Fruit fly (Drosophila melanogaster) whole organism, adult: Measurements from ENCODE around the gene pim.
A peak's percentile ranks its signal among the peaks of the same experiment; 100 is the strongest.

Experiments
- CG11617 ChIP-seq: fragments of 200-800 bp; sonication (Bioruptor generic); optimal IDR thresholded peaks from 2 replicates; lab custom pipeline; 2017; ENCODE audit warnings: mild to moderate bottlenecking, missing biosample characterization, missing genetic modification reagents, missing genetic modification characterization
- CG12768 ChIP-seq: fragments of 200-800 bp; sonication (Bioruptor generic); optimal IDR thresholded peaks from 2 replicates; lab custom pipeline; 2017; ENCODE audit warnings: missing biosample characterization, missing genetic modification characterization, mild to moderate bottlenecking, moderate library complexity, missing genetic modification reagents
- CG14711 ChIP-seq: fragments of 200-800 bp; sonication (Bioruptor generic); optimal IDR thresholded peaks from 2 replicates; lab custom pipeline; 2018; ENCODE audit warnings: missing biosample characterization, mild to moderate bottlenecking, missing genetic modification characterization, moderate library complexity
- CG1620 ChIP-seq: fragments of 200-800 bp; sonication (Bioruptor generic); optimal IDR thresholded peaks from 2 replicates; lab custom pipeline; 2016; ENCODE audit warnings: missing biosample characterization, missing genetic modification characterization
- CG33017 ChIP-seq: fragments of 200-800 bp; sonication (Bioruptor generic); optimal IDR thresholded peaks from 2 replicates; lab custom pipeline; 2018; ENCODE audit warnings: missing biosample characterization, mild to moderate bottlenecking, missing genetic modification characterization, moderate library complexity
- CG5204 ChIP-seq: fragments of 200-800 bp; sonication (Bioruptor generic); optimal IDR thresholded peaks from 2 replicates; lab custom pipeline; 2016; ENCODE audit warnings: missing biosample characterization, missing genetic modification characterization
- CG7045 ChIP-seq: fragments of 200-800 bp; sonication (Bioruptor generic); optimal IDR thresholded peaks from 2 replicates; lab custom pipeline; 2017; ENCODE audit warnings: missing biosample characterization, mild to moderate bottlenecking, missing genetic modification characterization
- CG7101 ChIP-seq: fragments of 200-800 bp; sonication (Bioruptor generic); optimal IDR thresholded peaks from 2 replicates; lab custom pipeline; 2018; ENCODE audit warnings: missing biosample characterization, mild to moderate bottlenecking, missing genetic modification characterization, moderate library complexity
- Clk ChIP-seq: fragments of 200-800 bp; sonication (Bioruptor generic); optimal IDR thresholded peaks from 2 replicates; lab custom pipeline; 2017; ENCODE audit warnings: missing biosample characterization, missing genetic modification characterization
- Crg-1 ChIP-seq: fragments of 200-800 bp; sonication (Bioruptor generic); optimal IDR thresholded peaks from 2 replicates; lab custom pipeline; 2016; ENCODE audit warnings: missing biosample characterization, missing genetic modification characterization
- Hr96 ChIP-seq: fragments of 200-800 bp; sonication (Bioruptor generic); optimal IDR thresholded peaks from 2 replicates; lab custom pipeline; 2016; ENCODE audit warnings: missing biosample characterization, missing genetic modification characterization
- Mnt ChIP-seq: fragments of 200-800 bp; sonication (Bioruptor generic); optimal IDR thresholded peaks from 2 replicates; lab custom pipeline; 2016; ENCODE audit warnings: missing biosample characterization, mild to moderate bottlenecking, missing genetic modification characterization
- bab1 ChIP-seq: fragments of 200-800 bp; sonication (Bioruptor generic); optimal IDR thresholded peaks from 3 replicates; lab custom pipeline; 2019; ENCODE audit warnings: missing biosample characterization, mild to moderate bottlenecking, missing genetic modification characterization, moderate library complexity
- cic ChIP-seq: fragments of 200-800 bp; sonication (Bioruptor generic); optimal IDR thresholded peaks from 2 replicates; lab custom pipeline; 2017; ENCODE audit warnings: missing biosample characterization, mild to moderate bottlenecking, missing genetic modification characterization, moderate library complexity
- cnc ChIP-seq, 2 experiments: fragments of >200 bp; optimal IDR thresholded peaks; 2 replicates each; lab custom pipeline; 2017
- kay ChIP-seq: fragments of 200-800 bp; sonication (Bioruptor generic); peaks from one replicate; lab custom pipeline; 2016; ENCODE audit warnings: missing biosample characterization, missing genetic modification characterization, borderline replicate concordance
- ovo ChIP-seq: fragments of 200-800 bp; sonication (Bioruptor generic); optimal IDR thresholded peaks from 2 replicates; lab custom pipeline; 2016; ENCODE audit warnings: missing biosample characterization, missing genetic modification characterization
- pad ChIP-seq: fragments of 200-800 bp; sonication (Bioruptor generic); optimal IDR thresholded peaks from 3 replicates; lab custom pipeline; 2017; ENCODE audit warnings: missing biosample characterization, missing genetic modification characterization, mild to moderate bottlenecking, moderate library complexity, missing genetic modification reagents
- tj ChIP-seq: fragments of 200-800 bp; sonication (Bioruptor generic); optimal IDR thresholded peaks from 3 replicates; lab custom pipeline; 2017; ENCODE audit warnings: missing biosample characterization, mild to moderate bottlenecking, missing genetic modification characterization, moderate library complexity
- toe ChIP-seq: fragments of 200-800 bp; sonication (Bioruptor generic); optimal IDR thresholded peaks from 2 replicates; lab custom pipeline; 2016; ENCODE audit warnings: missing biosample characterization, missing genetic modification characterization

The pim gene

DNA sequence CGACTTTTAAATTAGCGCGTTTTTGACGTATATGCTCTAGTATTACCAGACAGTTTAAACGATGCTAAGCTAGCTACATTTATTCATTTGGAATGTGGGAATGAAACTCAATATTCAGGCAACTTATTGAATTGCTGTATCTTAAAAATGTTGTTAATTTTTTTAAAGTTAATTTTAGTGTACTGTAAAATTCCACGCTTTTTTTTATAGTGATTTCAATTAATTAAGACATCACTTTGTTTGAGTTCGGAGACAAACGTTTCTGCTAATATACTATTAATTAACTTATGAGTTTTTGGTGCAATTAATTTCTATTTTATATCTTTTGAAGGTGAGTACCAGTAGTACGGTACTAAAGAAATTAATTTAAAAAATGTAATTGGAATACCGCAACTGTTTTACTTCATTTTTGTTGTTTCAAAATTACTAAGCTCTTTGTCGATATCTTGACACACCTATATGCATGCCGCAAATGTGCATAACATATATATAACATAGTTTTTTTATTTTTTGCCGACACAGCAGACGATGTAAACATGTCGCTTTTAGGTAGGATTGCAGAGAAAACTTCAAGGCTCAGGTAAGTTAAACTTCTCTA lies 23.5 kb downstream of the pim start, which contains the start of the genes Cdk1 and mRpS7:
Gene Cdk1 (minus strand): TSS at position 55 of the 598 bp plus-strand sequence.
Gene mRpS7 (plus strand): TSS at position 455 of the 598 bp plus-strand sequence.
- TF ChIP-seq cic (GFP tag; lab: Kevin White, UChicago) (no peak), ovo (GFP tag; lab: Kevin White, UChicago) (no peak), CG11617 (GFP tag; lab: Kevin White, UChicago) (peak; percentile 74), cnc (optimal IDR thresholded peaks at IDR 0.05; lab: Kevin White, UChicago) (no peak), CG5204 (GFP tag; lab: Kevin White, UChicago) (no peak), CG1620 (peak; percentile 40), kay (GFP tag; lab: Kevin White, UChicago) (peak; percentile 82), tj (GFP tag; lab: Kevin White, UChicago) (peak; percentile 40), Mnt (peak; percentile 34), CG7101 (tag; lab: Kevin White, UChicago) (peak; percentile 64), CG33017 (tag; lab: Kevin White, UChicago) (peak; percentile 52), pad (GFP tag; lab: Kevin White, UChicago) (peak; percentile 37), bab1 (GFP tag; lab: Kevin White, UChicago) (peak; percentile 9), Crg-1 (GFP tag; lab: Kevin White, UChicago) (peak; percentile 21), toe (GFP tag; lab: Kevin White, UChicago) (no peak), Clk (peak; percentile 36), Hr96 (GFP tag; lab: Kevin White, UChicago) (no peak), CG7045 (peak; percentile 74), CG12768 (GFP tag; lab: Kevin White, UChicago) (peak; percentile 62), CG14711 (tag; lab: Kevin White, UChicago) (peak; percentile 59)

dm6 chr2L:10386824-10387223 lies 24.0 kb downstream of the pim start:
- no peak for TF ChIP-seq pad (GFP tag; lab: Kevin White, UChicago)
- no peak for TF ChIP-seq Clk
- TF ChIP-seq CG14711 (tag; lab: Kevin White, UChicago): no peak
- no peak for TF ChIP-seq Hr96 (GFP tag; lab: Kevin White, UChicago)
- TF ChIP-seq kay (GFP tag; lab: Kevin White, UChicago): no peak

dm6 chr2L:10387869-10388726 lies 25.3 kb downstream of the pim start, which contains the start of gene da:
Gene da (plus strand): TSS chr2L:10388105.
- TF ChIP-seq bab1 (GFP tag; lab: Kevin White, UChicago) (peak; percentile 21), CG1620 (peak; percentile 70), CG14711 (tag; lab: Kevin White, UChicago) (peak; percentile 63), cnc (optimal IDR thresholded peaks at IDR 0.05; lab: Kevin White, UChicago) (no peak), Mnt (peak; percentile 69), toe (GFP tag; lab: Kevin White, UChicago) (no peak), kay (GFP tag; lab: Kevin White, UChicago) (peak; percentile 99), tj (GFP tag; lab: Kevin White, UChicago) (peak; percentile 30), CG7101 (tag; lab: Kevin White, UChicago) (peak; percentile 62), Clk (no peak), CG7045 (peak; percentile 53), CG11617 (GFP tag; lab: Kevin White, UChicago) (peak; percentile 74), CG33017 (tag; lab: Kevin White, UChicago) (peak; percentile 49), cic (GFP tag; lab: Kevin White, UChicago) (peak; percentile 45), Crg-1 (GFP tag; lab: Kevin White, UChicago) (peak; percentile 33), CG12768 (GFP tag; lab: Kevin White, UChicago) (peak; percentile 52), Hr96 (GFP tag; lab: Kevin White, UChicago) (no peak), ovo (GFP tag; lab: Kevin White, UChicago) (no peak), pad (GFP tag; lab: Kevin White, UChicago) (peak; percentile 28), CG5204 (GFP tag; lab: Kevin White, UChicago) (no peak)

dm6 chr2L:10393467-10393866 lies 30.7 kb downstream of the pim start:
- TF ChIP-seq CG14711 (tag; lab: Kevin White, UChicago) (no peak), CG7101 (tag; lab: Kevin White, UChicago) (no peak), cic (GFP tag; lab: Kevin White, UChicago) (no peak), Mnt (no peak), CG33017 (tag; lab: Kevin White, UChicago) (no peak), CG5204 (GFP tag; lab: Kevin White, UChicago) (no peak), bab1 (GFP tag; lab: Kevin White, UChicago) (no peak), Clk (no peak), cnc (optimal IDR thresholded peaks at IDR 0.05; lab: Kevin White, UChicago) (no peak), Hr96 (GFP tag; lab: Kevin White, UChicago) (no peak), pad (GFP tag; lab: Kevin White, UChicago) (no peak), tj (GFP tag; lab: Kevin White, UChicago) (no peak), CG12768 (GFP tag; lab: Kevin White, UChicago) (no peak), ovo (GFP tag; lab: Kevin White, UChicago) (no peak), toe (GFP tag; lab: Kevin White, UChicago) (no peak)

DNA sequence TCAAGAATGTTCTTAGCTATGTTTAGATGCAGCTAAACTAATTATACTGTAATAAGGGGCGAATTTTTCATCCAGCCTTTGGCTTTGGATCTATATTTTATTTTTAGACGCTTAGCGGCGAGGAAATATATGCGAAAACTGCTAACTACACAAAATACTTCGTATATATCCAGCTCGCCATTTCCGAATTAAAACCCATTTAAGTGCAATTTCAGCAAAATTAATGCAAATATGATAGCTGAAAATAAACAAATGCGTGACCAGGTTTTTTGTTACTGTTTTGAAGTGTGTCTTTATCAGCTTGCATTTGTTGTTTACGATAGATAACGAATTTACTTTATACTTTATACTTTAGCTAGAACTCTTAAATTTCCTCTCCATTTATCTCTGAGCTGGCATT lies 32.2 kb downstream of the pim start:
- TF ChIP-seq cnc (optimal IDR thresholded peaks at IDR 0.05; lab: Kevin White, UChicago): no peak
- TF ChIP-seq tj (GFP tag; lab: Kevin White, UChicago): peak; percentile 96
